Fruit fly (Drosophila melanogaster) whole organism, embryonic: ENCODE results near the gene Ae2.

ENCODE experiments used
- Aef1 ChIP-seq: fragments of 200-800 bp; sonication (Bioruptor generic); IDR thresholded peaks from 3 replicates; pipeline ENCODE4 v1.3.6; 2022; ENCODE audit warnings: missing biosample characterization, missing genetic modification characterization
- Antp ChIP-seq: fragments of 200-800 bp; sonication (Bioruptor generic); optimal IDR thresholded peaks from 3 replicates; lab custom pipeline; 2016; ENCODE audit warnings: missing biosample characterization, missing genetic modification characterization
- Bdp1 ChIP-seq: fragments of 200-800 bp; sonication (Bioruptor generic); optimal IDR thresholded peaks from 3 replicates; lab custom pipeline; 2016; ENCODE audit warnings: missing biosample characterization, missing genetic modification characterization
- CG11085 ChIP-seq: fragments of 200-800 bp; sonication (Bioruptor generic); IDR thresholded peaks from 2 replicates; pipeline ENCODE4 v1.3.6; 2022; ENCODE audit warnings: missing biosample characterization, missing genetic modification characterization
- CG11398 ChIP-seq: fragments of 200-800 bp; sonication (Bioruptor generic); optimal IDR thresholded peaks from 2 replicates; lab custom pipeline; 2016; ENCODE audit warnings: missing biosample characterization, missing genetic modification characterization
- CG12942 ChIP-seq: fragments of 200-800 bp; sonication (Bioruptor generic); optimal IDR thresholded peaks from 3 replicates; lab custom pipeline; 2016; ENCODE audit warnings: missing biosample characterization, missing genetic modification characterization
- CG13624 ChIP-seq: fragments of 200-800 bp; sonication (Bioruptor generic); optimal IDR thresholded peaks from 2 replicates; lab custom pipeline; 2016; ENCODE audit warnings: missing biosample characterization, missing genetic modification characterization
- CG16779 ChIP-seq: fragments of 200-800 bp; sonication (Bioruptor generic); IDR thresholded peaks from 2 replicates; pipeline ENCODE4 v1.3.6; 2022; ENCODE audit warnings: missing biosample characterization, missing genetic modification characterization
- CG16863 ChIP-seq: fragments of 200-800 bp; sonication (Bioruptor generic); optimal IDR thresholded peaks from 3 replicates; lab custom pipeline; 2016; ENCODE audit warnings: missing biosample characterization, missing genetic modification characterization
- CG17361 ChIP-seq: fragments of 200-800 bp; sonication (Bioruptor generic); IDR thresholded peaks from 3 replicates; pipeline ENCODE4 v1.3.6; 2022; ENCODE audit warnings: missing biosample characterization, missing genetic modification characterization
- CG17912 ChIP-seq: fragments of 200-800 bp; sonication (Bioruptor generic); optimal IDR thresholded peaks from 2 replicates; lab custom pipeline; 2018; ENCODE audit warnings: missing biosample characterization, mild to moderate bottlenecking, missing genetic modification characterization
- CG2202 ChIP-seq: fragments of 200-800 bp; sonication (Bioruptor generic); optimal IDR thresholded peaks from 2 replicates; lab custom pipeline; 2018; ENCODE audit warnings: missing biosample characterization, mild to moderate bottlenecking, missing genetic modification characterization
- CG2875 ChIP-seq: fragments of 200-800 bp; sonication (Bioruptor generic); optimal IDR thresholded peaks from 2 replicates; lab custom pipeline; 2017; ENCODE audit warnings: missing biosample characterization, mild to moderate bottlenecking, missing genetic modification characterization, missing genetic modification reagents
- CG30020 ChIP-seq: fragments of 200-800 bp; optimal IDR thresholded peaks from 2 replicates; lab custom pipeline; 2019; ENCODE audit warnings: missing biosample characterization, mild to moderate bottlenecking, missing genetic modification characterization, moderate library complexity
- CG30403 ChIP-seq: fragments of 200-800 bp; sonication (Bioruptor generic); optimal IDR thresholded peaks from 3 replicates; lab custom pipeline; 2016; ENCODE audit warnings: missing biosample characterization, missing genetic modification characterization
- CG30431 ChIP-seq: fragments of 200-800 bp; sonication (Bioruptor generic); optimal IDR thresholded peaks from 2 replicates; lab custom pipeline; 2017; ENCODE audit warnings: missing biosample characterization, missing genetic modification characterization
- CG34376 ChIP-seq: fragments of 200-800 bp; sonication (Bioruptor generic); optimal IDR thresholded peaks from 2 replicates; lab custom pipeline; 2018; ENCODE audit warnings: missing biosample characterization, mild to moderate bottlenecking, missing genetic modification characterization
- CG7357 ChIP-seq: fragments of 200-800 bp; sonication (Bioruptor generic); IDR thresholded peaks from 3 replicates; pipeline ENCODE4 v1.3.6; 2022; ENCODE audit warnings: missing biosample characterization, missing genetic modification characterization
- CG7745 ChIP-seq: fragments of 200-800 bp; sonication (Bioruptor generic); optimal IDR thresholded peaks from 2 replicates; lab custom pipeline; 2018; ENCODE audit warnings: missing biosample characterization, mild to moderate bottlenecking, missing genetic modification characterization, moderate library complexity
- CG7786 ChIP-seq: fragments of 200-800 bp; sonication (Bioruptor generic); optimal IDR thresholded peaks from 2 replicates; lab custom pipeline; 2016; ENCODE audit warnings: missing biosample characterization, missing genetic modification characterization
- CG9437 ChIP-seq: fragments of 200-800 bp; sonication (Bioruptor generic); optimal IDR thresholded peaks from 2 replicates; lab custom pipeline; 2018; ENCODE audit warnings: missing biosample characterization, mild to moderate bottlenecking, missing genetic modification characterization
- D ChIP-seq, 2 experiments: fragments of 200-800 bp in 1 of 2; fragments of >200 bp in 1 of 2; sonication (Bioruptor generic) in 1 of 2; optimal IDR thresholded peaks; 2 replicates in 1 of 2; 3 replicates in 1 of 2; lab custom pipeline; 2017; ENCODE audit warnings: mild to moderate bottlenecking in 1 of 2, missing biosample characterization in 1 of 2, missing genetic modification characterization in 1 of 2, missing genetic modification reagents in 1 of 2
- Fer2 ChIP-seq: fragments of 200-800 bp; sonication (Bioruptor generic); optimal IDR thresholded peaks from 2 replicates; lab custom pipeline; 2018; ENCODE audit warnings: missing biosample characterization, mild to moderate bottlenecking, missing genetic modification characterization, moderate library complexity
- H2.0 ChIP-seq: fragments of 200-800 bp; sonication (Bioruptor generic); IDR thresholded peaks from 2 replicates; pipeline ENCODE4 v1.3.6; 2022; ENCODE audit warnings: missing biosample characterization, missing genetic modification characterization
- Hsf ChIP-seq: fragments of 200-800 bp; sonication (Bioruptor generic); optimal IDR thresholded peaks from 3 replicates; lab custom pipeline; 2016; ENCODE audit warnings: missing biosample characterization, missing genetic modification characterization
- NC2β ChIP-seq: fragments of 200-800 bp; sonication (Bioruptor generic); optimal IDR thresholded peaks from 2 replicates; lab custom pipeline; 2016; ENCODE audit warnings: missing biosample characterization, missing genetic modification characterization
- Nf-YA ChIP-seq: fragments of 200-800 bp; sonication (Bioruptor generic); IDR thresholded peaks from 2 replicates; pipeline ENCODE4 v1.3.6; 2022; ENCODE audit warnings: missing biosample characterization, missing genetic modification characterization
- PHDP ChIP-seq: fragments of 200-800 bp; sonication (Bioruptor generic); optimal IDR thresholded peaks from 3 replicates; lab custom pipeline; 2018; ENCODE audit warnings: missing biosample characterization, mild to moderate bottlenecking, missing genetic modification characterization, moderate library complexity
- ac ChIP-seq: fragments of 200-800 bp; sonication (Bioruptor generic); optimal IDR thresholded peaks from 3 replicates; lab custom pipeline; 2017; ENCODE audit warnings: missing biosample characterization, mild to moderate bottlenecking, missing genetic modification characterization
- al ChIP-seq: fragments of 200-800 bp; sonication (Bioruptor generic); IDR thresholded peaks from 2 replicates; pipeline ENCODE4 v1.3.6; 2022; ENCODE audit warnings: missing biosample characterization, missing genetic modification characterization
- bbx ChIP-seq: fragments of 200-800 bp; sonication (Bioruptor generic); IDR thresholded peaks from 2 replicates; pipeline ENCODE4 v1.3.6; 2022; ENCODE audit warnings: missing biosample characterization, missing genetic modification characterization; ENCODE audit not compliant: partially characterized antibody
- bcd ChIP-seq: fragments of 200-800 bp; sonication (Bioruptor generic); optimal IDR thresholded peaks from 2 replicates; lab custom pipeline; 2017; ENCODE audit warnings: missing biosample characterization, mild to moderate bottlenecking, missing genetic modification characterization
- bowl ChIP-seq: fragments of 200-800 bp; sonication (Bioruptor generic); IDR thresholded peaks from 2 replicates; pipeline ENCODE4 v1.3.6; 2022; ENCODE audit warnings: missing biosample characterization, missing genetic modification characterization
- caup ChIP-seq: fragments of 200-800 bp; sonication (Bioruptor generic); optimal IDR thresholded peaks from 3 replicates; lab custom pipeline; 2017; ENCODE audit warnings: missing biosample characterization, mild to moderate bottlenecking, missing genetic modification characterization, moderate library complexity; ENCODE audit not compliant: severe bottlenecking
- chif ChIP-seq, 2 experiments: fragments of 200-800 bp; sonication (Bioruptor generic); optimal IDR thresholded peaks; 3 replicates each; lab custom pipeline; 2016; ENCODE audit warnings: missing biosample characterization in 2 of 2, missing genetic modification characterization in 2 of 2
- da ChIP-seq: fragments of 200-800 bp; sonication (Bioruptor generic); optimal IDR thresholded peaks from 2 replicates; lab custom pipeline; 2016; ENCODE audit warnings: missing biosample characterization, missing genetic modification characterization
- exex ChIP-seq: fragments of 200-800 bp; sonication (Bioruptor generic); optimal IDR thresholded peaks from 4 replicates; lab custom pipeline; 2018; ENCODE audit warnings: missing biosample characterization, mild to moderate bottlenecking, missing genetic modification characterization, moderate library complexity
- grn ChIP-seq: fragments of 200-800 bp; sonication (Bioruptor generic); optimal IDR thresholded peaks from 3 replicates; lab custom pipeline; 2017; ENCODE audit warnings: missing biosample characterization, missing genetic modification characterization
- kni ChIP-seq: fragments of 200-800 bp; sonication (Bioruptor generic); optimal IDR thresholded peaks from 3 replicates; lab custom pipeline; 2017; ENCODE audit warnings: mild to moderate bottlenecking, missing biosample characterization, missing genetic modification reagents, missing genetic modification characterization
- lilli ChIP-seq: fragments of 200-800 bp; sonication (Bioruptor generic); optimal IDR thresholded peaks from 3 replicates; lab custom pipeline; 2016; ENCODE audit warnings: missing biosample characterization, missing genetic modification characterization
- nau ChIP-seq: fragments of 200-800 bp; sonication (Bioruptor generic); optimal IDR thresholded peaks from 3 replicates; lab custom pipeline; 2017; ENCODE audit warnings: missing biosample characterization, mild to moderate bottlenecking, missing genetic modification characterization, missing genetic modification reagents
- org-1 ChIP-seq: fragments of 200-800 bp; sonication (Bioruptor generic); optimal IDR thresholded peaks from 2 replicates; lab custom pipeline; 2017; ENCODE audit warnings: missing biosample characterization, missing genetic modification characterization
- pfk ChIP-seq: fragments of 200-800 bp; sonication (Bioruptor generic); optimal IDR thresholded peaks from 2 replicates; lab custom pipeline; 2018; ENCODE audit warnings: missing biosample characterization, mild to moderate bottlenecking, missing genetic modification characterization, moderate library complexity
- pnt ChIP-seq: fragments of 200-800 bp; sonication (Bioruptor generic); optimal IDR thresholded peaks from 3 replicates; lab custom pipeline; 2016; ENCODE audit warnings: missing biosample characterization, missing genetic modification characterization
- salm ChIP-seq: fragments of 200-800 bp; sonication (Bioruptor generic); optimal IDR thresholded peaks from 2 replicates; lab custom pipeline; 2018; ENCODE audit warnings: missing biosample characterization, mild to moderate bottlenecking, missing genetic modification characterization
- sd ChIP-seq: fragments of 200-800 bp; sonication (Bioruptor generic); optimal IDR thresholded peaks from 3 replicates; lab custom pipeline; 2018; ENCODE audit warnings: missing biosample characterization, mild to moderate bottlenecking, missing genetic modification characterization, moderate library complexity
- slbo ChIP-seq: fragments of 200-800 bp; sonication (Bioruptor generic); IDR thresholded peaks from 2 replicates; pipeline ENCODE4 v1.3.6; 2022; ENCODE audit warnings: missing biosample characterization, missing genetic modification characterization
- sqz ChIP-seq: fragments of 200-800 bp; sonication (Bioruptor generic); optimal IDR thresholded peaks from 3 replicates; lab custom pipeline; 2018; ENCODE audit warnings: missing biosample characterization, mild to moderate bottlenecking, missing genetic modification characterization
- stwl ChIP-seq: fragments of 200-800 bp; sonication (Bioruptor generic); optimal IDR thresholded peaks from 3 replicates; lab custom pipeline; 2018; ENCODE audit warnings: missing biosample characterization, mild to moderate bottlenecking, missing genetic modification characterization, moderate library complexity
- twi ChIP-seq: fragments of 200-800 bp; optimal IDR thresholded peaks from 2 replicates; lab custom pipeline; 2019; ENCODE audit warnings: missing biosample characterization, mild to moderate bottlenecking, missing genetic modification characterization, moderate library complexity
- wor ChIP-seq: fragments of 200-800 bp; sonication (Bioruptor generic); IDR thresholded peaks from 2 replicates; pipeline ENCODE4 v1.3.6; 2022; ENCODE audit warnings: missing biosample characterization, missing genetic modification characterization

Ae2 gene

dm6 chr3L:9718929-9719328 lies 44.4 kb upstream of the Ae2 start, which contains the start of the genes CG18178 and CG14174 (continued):
- TF ChIP-seq exex (peak; percentile 22), Hsf (GFP tag; lab: Kevin White, UChicago) (peak; percentile 25), bbx (GFP tag; lab: Robert Waterston, UW) (no peak), pfk (no peak), Aef1 (GFP tag; lab: Robert Waterston, UW) (peak; percentile 65), caup (GFP tag; lab: Kevin White, UChicago) (peak; percentile 57), PHDP (tag; lab: Kevin White, UChicago) (peak; percentile 78), twi (tag; lab: Kevin White, UChicago) (peak; percentile 76), CG2202 (tag; lab: Kevin White, UChicago) (peak; percentile 28), CG12942 (peak; percentile 58), kni (GFP tag; lab: Kevin White, UChicago) (no peak), wor (peak; percentile 56; the same call in 1 of the 2 replicates), org-1 (GFP tag; lab: Kevin White, UChicago) (no peak), CG2875 (GFP tag; lab: Kevin White, UChicago) (no peak), bcd (GFP tag; lab: Kevin White, UChicago) (peak; percentile 65), CG7357 (GFP tag; lab: Robert Waterston, UW) (no peak), CG16863 (GFP tag; lab: Kevin White, UChicago) (no peak), CG34376 (peak; percentile 32), CG13624 (GFP tag; lab: Kevin White, UChicago) (no peak), Fer2 (tag; lab: Kevin White, UChicago) (peak; percentile 63), CG17912 (GFP tag; lab: Kevin White, UChicago) (no peak), al (GFP tag; lab: Robert Waterston, UW) (peak; percentile 44; the same call in 1 of the 2 replicates), slbo (GFP tag; lab: Robert Waterston, UW) (peak; percentile 83), bowl (GFP tag; lab: Robert Waterston, UW) (no peak), sd (tag; lab: Kevin White, UChicago) (no peak), Nf-YA (GFP tag; lab: Robert Waterston, UW) (0 out of 2 replicates have a peak, but pooled peaks have one; percentile 18), CG16779 (no peak), chif (GFP tag; optimal IDR thresholded peaks at IDR 0.05; lab: Kevin White, UChicago) (no peak), lilli (GFP tag; lab: Kevin White, UChicago) (peak; percentile 60), grn (no peak), da (GFP tag; lab: Kevin White, UChicago) (no peak), salm (tag; lab: Kevin White, UChicago) (no peak), CG11398 (GFP tag; lab: Kevin White, UChicago) (no peak), NC2β (no peak), sqz (GFP tag; lab: Kevin White, UChicago) (no peak), H2.0 (GFP tag; lab: Robert Waterston, UW) (peak; percentile 33; the same call in 1 of the 2 replicates), CG30403 (peak; percentile 60), CG30020 (tag; lab: Kevin White, UChicago) (peak; percentile 72), Bdp1 (GFP tag; lab: Kevin White, UChicago) (no peak), nau (no peak), ac (GFP tag; lab: Kevin White, UChicago) (peak; percentile 5), CG7786 (GFP tag; lab: Kevin White, UChicago) (no peak), stwl (tag; lab: Kevin White, UChicago) (peak; percentile 35), CG7745 (no peak), CG30431 (GFP tag; lab: Kevin White, UChicago) (peak; percentile 25), CG11085 (GFP tag; lab: Robert Waterston, UW) (no peak; the same call in 1 of the 2 replicates), pnt (no peak), D (optimal IDR thresholded peaks at IDR 0.05; lab: Kevin White, UChicago) (no peak), D (GFP tag; optimal IDR thresholded peaks at IDR 0.05; lab: Kevin White, UChicago) (peak; percentile 16), CG17361 (GFP tag; lab: Robert Waterston, UW) (peak; percentile 89), CG9437 (GFP tag; lab: Kevin White, UChicago) (peak; percentile 48), Antp (GFP tag; lab: Kevin White, UChicago) (no peak)
